Fruit fly (Drosophila melanogaster): ENCODE data around the gene Cyp4ae1.

The Cyp4ae1 gene

DNA sequence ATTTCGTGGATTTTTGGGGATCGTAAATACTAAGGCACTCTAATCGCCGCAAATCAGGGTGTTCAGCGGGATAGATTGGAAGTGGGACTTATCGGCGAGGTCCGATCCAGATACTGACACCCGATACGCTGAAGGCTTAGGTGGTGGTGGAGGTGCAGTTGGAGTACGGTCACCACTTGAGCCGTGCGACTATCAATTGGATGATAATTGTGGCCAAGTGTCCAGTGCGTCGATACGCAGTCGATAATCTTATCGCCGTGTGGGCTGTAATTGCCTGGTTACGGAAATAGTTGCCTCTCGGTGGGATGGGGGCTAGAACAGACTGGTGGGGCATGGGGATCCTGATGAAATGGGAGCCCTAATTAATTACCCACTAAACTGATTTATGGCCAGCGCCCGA, 20.5 kb downstream of the Cyp4ae1 start:
- TF ChIP-seq noc (tag; optimal IDR thresholded peaks at IDR 0.05) = peak; percentile 33

- TF ChIP-seq noc (tag; optimal IDR thresholded peaks at IDR 0.05) = no peak
Measured at dm6 chrX:2203766-2204165, 25.0 kb downstream of the Cyp4ae1 start, which contains the start of gene FarO. TSS of gene FarO (minus strand) at chrX:2203866.

DNA sequence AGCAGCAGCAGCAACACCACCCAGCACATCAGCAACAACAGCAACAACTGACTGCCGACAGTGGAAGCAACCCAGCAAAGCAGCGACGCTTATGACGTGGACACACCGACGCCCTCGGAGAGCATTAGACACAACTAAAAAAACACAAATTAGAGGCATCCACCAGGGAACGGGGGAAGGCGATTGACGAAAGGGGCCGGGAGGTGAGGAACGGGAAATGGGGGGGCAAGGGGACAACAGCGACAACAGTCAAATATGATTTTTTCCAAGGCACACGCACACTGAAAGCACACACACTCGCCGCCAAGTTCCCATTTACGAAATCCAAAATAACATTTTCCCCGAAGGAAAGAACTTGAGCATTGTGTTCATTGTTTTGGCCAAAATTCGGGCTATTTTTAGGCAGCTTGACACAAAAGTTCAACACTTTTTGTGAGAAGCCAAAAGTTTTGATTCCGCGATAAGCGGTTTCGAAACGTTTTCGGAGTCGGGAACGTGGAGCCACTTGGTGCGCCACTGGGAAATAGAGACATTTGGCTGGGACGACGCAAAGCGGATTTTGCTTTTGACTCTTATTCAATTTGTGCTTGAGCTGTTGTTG, 29.9 kb downstream of the Cyp4ae1 start:
- TF ChIP-seq noc (tag; optimal IDR thresholded peaks at IDR 0.05) = no peak

- TF ChIP-seq noc (tag; optimal IDR thresholded peaks at IDR 0.05) = no peak
Measured at dm6 chrX:2212327-2212820, 33.6 kb downstream of the Cyp4ae1 start.

DNA sequence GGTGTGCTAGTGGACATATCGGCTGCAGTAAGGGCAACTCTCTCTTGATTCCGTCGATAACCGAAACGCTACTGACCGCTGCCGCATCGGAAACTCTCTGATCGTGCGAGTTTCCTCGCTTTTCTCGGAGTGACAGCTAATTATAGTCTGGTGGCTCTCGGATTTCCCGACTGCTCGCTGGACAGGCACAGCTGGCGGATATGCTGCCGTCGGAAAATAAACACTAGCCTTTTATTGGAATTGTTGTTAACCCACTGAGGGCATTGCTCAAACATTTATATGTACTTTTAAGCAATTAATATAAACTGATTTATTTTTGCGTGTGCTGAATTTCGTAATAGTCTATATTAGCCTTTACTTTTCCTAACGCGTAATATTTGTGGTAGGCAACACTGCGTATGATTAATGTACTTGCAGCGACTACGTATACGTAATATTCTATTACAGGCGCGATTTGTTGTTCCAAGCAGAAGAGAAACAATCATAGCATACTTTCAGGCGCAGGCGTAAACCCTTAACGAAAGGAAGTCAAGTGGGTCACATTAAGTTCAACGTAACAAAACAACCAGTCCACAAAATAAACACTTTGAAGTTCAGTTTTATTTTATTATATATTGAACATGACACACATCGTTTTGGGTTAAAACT, 35.1 kb downstream of the Cyp4ae1 start, which contains the start of gene SmydA-8:
Gene SmydA-8, minus strand, starts transcription at position 51 of the 648 bp plus-strand sequence.
- no peak for TF ChIP-seq noc (tag; optimal IDR thresholded peaks at IDR 0.05)

DNA sequence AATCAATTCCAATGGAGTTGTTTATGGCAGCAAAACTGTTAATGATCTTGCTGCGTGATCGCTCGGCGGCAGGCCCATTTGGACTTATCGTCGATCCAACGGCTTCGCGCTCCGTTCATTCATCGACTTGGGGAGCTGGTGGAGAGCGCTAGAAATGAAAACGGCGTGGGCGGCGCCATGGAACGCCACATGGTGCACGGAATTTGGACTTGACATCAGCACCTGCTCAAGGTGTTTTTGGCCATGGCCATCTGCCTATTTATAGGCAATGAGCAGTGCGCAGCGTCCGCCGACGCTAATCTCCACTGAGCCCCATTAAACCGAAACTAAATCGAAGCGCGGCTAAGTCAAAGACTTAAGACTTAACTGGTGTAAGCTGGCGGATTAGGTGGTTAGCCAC, 39.6 kb downstream of the Cyp4ae1 start:
- no peak for TF ChIP-seq noc (tag; optimal IDR thresholded peaks at IDR 0.05)

DNA sequence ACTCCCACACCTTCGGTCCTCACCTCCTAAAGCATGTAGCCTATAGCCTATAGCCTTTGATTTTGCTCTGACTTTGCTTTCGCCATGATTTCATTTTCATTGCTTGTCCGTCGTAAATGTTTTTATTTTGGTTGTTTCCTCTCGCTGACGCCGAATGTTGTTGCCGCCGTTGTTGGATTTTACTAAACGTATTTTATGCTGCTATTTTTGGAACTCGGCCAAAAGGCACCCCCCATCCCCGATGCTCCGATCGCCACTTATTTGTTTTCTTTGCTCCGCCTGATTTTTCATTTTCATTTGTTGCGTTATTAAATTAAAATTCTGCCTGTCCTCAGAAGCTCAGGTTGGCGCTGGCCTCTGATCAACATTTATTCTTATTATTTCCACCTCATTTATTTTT, 40.4 kb downstream of the Cyp4ae1 start:
- TF ChIP-seq noc (tag; optimal IDR thresholded peaks at IDR 0.05) = no peak

dm6 chrX:2219899-2220298, 41.1 kb downstream of the Cyp4ae1 start:
- no peak for TF ChIP-seq noc (tag; optimal IDR thresholded peaks at IDR 0.05)

DNA sequence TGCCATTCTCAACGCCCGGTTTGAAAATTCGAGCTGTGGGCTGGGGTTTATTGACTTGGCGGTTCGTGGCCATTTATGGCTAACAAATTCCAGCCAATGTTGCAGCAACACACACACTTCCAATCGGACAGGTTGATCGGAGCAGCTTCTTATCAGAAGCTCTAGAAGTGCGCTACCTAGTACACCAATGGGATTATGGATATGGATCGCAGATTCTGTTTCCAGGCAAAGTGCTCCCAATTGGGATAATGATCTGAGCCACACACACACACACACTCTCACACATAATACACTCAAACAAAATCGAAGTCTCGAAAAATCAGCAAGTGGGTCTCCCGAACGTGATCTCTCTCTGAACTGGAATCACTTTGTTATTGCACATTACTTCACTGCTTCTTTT, 42.8 kb downstream of the Cyp4ae1 start:
- no peak for TF ChIP-seq noc (tag; optimal IDR thresholded peaks at IDR 0.05)

DNA sequence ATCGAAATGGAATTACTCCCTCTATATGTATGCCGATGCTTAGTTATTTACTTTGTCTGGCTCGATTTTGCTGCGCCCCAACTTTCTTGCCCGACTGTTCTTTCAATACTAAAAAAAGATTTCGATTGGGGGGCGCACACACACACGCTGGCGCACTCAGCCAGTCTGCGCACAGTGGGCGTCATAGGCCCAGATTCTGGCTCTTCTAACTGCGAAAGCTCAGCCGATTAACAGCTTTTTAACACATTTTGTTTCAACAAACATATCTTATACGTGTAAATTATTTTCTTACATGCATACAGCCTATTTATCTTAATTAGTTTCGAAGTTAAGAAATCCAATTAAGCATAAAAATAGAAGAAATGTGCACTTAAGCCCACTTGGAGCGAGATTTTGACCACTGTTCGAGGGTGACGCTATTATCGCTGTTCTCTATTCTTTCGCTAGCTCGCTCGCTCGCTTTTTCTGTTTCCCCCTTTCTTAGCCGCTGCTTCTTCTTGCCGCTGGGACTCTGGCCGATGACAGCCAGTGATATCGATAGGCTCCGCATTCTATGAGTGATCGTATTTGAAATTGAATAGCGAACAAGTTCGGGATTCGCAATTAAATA, 43.5 kb downstream of the Cyp4ae1 start, which contains the start of gene Vinc:
Gene Vinc, minus strand, starts transcription at position 387 of the 610 bp plus-strand sequence.
- TF ChIP-seq noc (tag; optimal IDR thresholded peaks at IDR 0.05) = peak; percentile 67

- TF ChIP-seq noc (tag; optimal IDR thresholded peaks at IDR 0.05) = no peak
Measured at dm6 chrX:2223454-2223853, 44.6 kb downstream of the Cyp4ae1 start, which contains the start of gene CG14052. TSS of gene CG14052 (plus strand) at chrX:2223754.

- no peak for TF ChIP-seq noc (tag; optimal IDR thresholded peaks at IDR 0.05)
Measured at dm6 chrX:2225138-2225537, 46.3 kb downstream of the Cyp4ae1 start, which contains the start of gene pcx. TSS of gene pcx (plus strand) at chrX:2225296.

Measured in whole organism, larva.